Fruit fly (Drosophila melanogaster) whole organism: ENCODE measurements around the gene CG17721.
A peak's percentile ranks its signal among the peaks of the same experiment; 100 is the strongest.

ENCODE experiments used
- CG8478 ChIP-seq: fragments of >200 bp; optimal IDR thresholded peaks from 2 replicates; lab custom pipeline; 2018; ENCODE audit warnings: inconsistent platforms
- Dll ChIP-seq: fragments of >200 bp; optimal IDR thresholded peaks from 2 replicates; lab custom pipeline; 2017
- EcR ChIP-seq, 2 experiments: fragments of >200 bp; optimal IDR thresholded peaks; 2 replicates each; lab custom pipeline; 2017; ENCODE audit warnings: missing biosample characterization in 2 of 2, missing genetic modification characterization in 2 of 2, missing genetic modification reagents in 2 of 2
- pan ChIP-seq: fragments of >200 bp; optimal IDR thresholded peaks from 2 replicates; lab custom pipeline; 2017
- psq ChIP-seq: fragments of >200 bp; optimal IDR thresholded peaks from 2 replicates; lab custom pipeline; 2017
- usp ChIP-seq: fragments of >200 bp; optimal IDR thresholded peaks from 2 replicates; lab custom pipeline; 2017; ENCODE audit warnings: missing biosample characterization, missing genetic modification characterization, mixed read lengths

Gene CG17721

dm6 chr3R:11234918-11235371 lies at the start of gene CG17721, which contains the start of gene Arfip:
Gene CG17721, plus strand, starts transcription at chr3R:11235140.
Gene Arfip, minus strand, starts transcription at chr3R:11235013.
- TF ChIP-seq pan (lab: Kevin White, UChicago) (no peak), usp (GFP tag; lab: Kevin White, UChicago) (no peak), Dll (lab: Kevin White, UChicago) (no peak), CG8478 (lab: Kevin White, UChicago) (no peak), EcR (GFP tag; optimal IDR thresholded peaks at IDR 0.05; lab: Kevin White, UChicago) (no peak), psq (lab: Kevin White, UChicago) (no peak)

- TF ChIP-seq pan (lab: Kevin White, UChicago) (no peak), EcR (GFP tag; optimal IDR thresholded peaks at IDR 0.05; lab: Kevin White, UChicago) (no peak), CG8478 (lab: Kevin White, UChicago) (no peak), psq (lab: Kevin White, UChicago) (no peak), usp (GFP tag; lab: Kevin White, UChicago) (no peak), Dll (lab: Kevin White, UChicago) (no peak)
Observed at dm6 chr3R:11195792-11196191, 39.1 kb upstream of the CG17721 start, which contains the start of gene CG18577. Gene CG18577, plus strand, starts transcription at chr3R:11196092.

dm6 chr3R:11196648-11197388 lies 38.1 kb upstream of the CG17721 start:
- no peak for TF ChIP-seq Dll (lab: Kevin White, UChicago)
- TF ChIP-seq CG8478 (lab: Kevin White, UChicago) = no peak
- no peak for TF ChIP-seq psq (lab: Kevin White, UChicago)
- TF ChIP-seq pan (lab: Kevin White, UChicago) = no peak
- TF ChIP-seq usp (GFP tag; lab: Kevin White, UChicago) = no peak
- no peak for TF ChIP-seq EcR (GFP tag; optimal IDR thresholded peaks at IDR 0.05; lab: Kevin White, UChicago)

- TF ChIP-seq psq (lab: Kevin White, UChicago) (no peak), usp (GFP tag; lab: Kevin White, UChicago) (no peak), EcR (GFP tag; optimal IDR thresholded peaks at IDR 0.05; lab: Kevin White, UChicago) (no peak), Dll (lab: Kevin White, UChicago) (no peak), CG8478 (lab: Kevin White, UChicago) (no peak), pan (lab: Kevin White, UChicago) (no peak)
Observed at dm6 chr3R:11197389-11197716, 37.6 kb upstream of the CG17721 start, which contains the start of gene cu. Gene cu, plus strand, starts transcription at chr3R:11197592.

- TF ChIP-seq EcR (GFP tag; optimal IDR thresholded peaks at IDR 0.05; lab: Kevin White, UChicago) (peak in 1 of 2 experiments; percentile 1), pan (lab: Kevin White, UChicago) (no peak)
Observed at dm6 chr3R:11198062-11198472, 36.9 kb upstream of the CG17721 start.

dm6 chr3R:11199227-11199835 lies 35.6 kb upstream of the CG17721 start:
- TF ChIP-seq usp (GFP tag; lab: Kevin White, UChicago) = no peak
- no peak for TF ChIP-seq EcR (GFP tag; optimal IDR thresholded peaks at IDR 0.05; lab: Kevin White, UChicago)
- TF ChIP-seq CG8478 (lab: Kevin White, UChicago) = no peak
- TF ChIP-seq pan (lab: Kevin White, UChicago) = no peak
- no peak for TF ChIP-seq Dll (lab: Kevin White, UChicago)
- no peak for TF ChIP-seq psq (lab: Kevin White, UChicago)

dm6 chr3R:11200042-11200884 lies 34.7 kb upstream of the CG17721 start:
- peak in 1 of 2 experiments; percentile 74 for TF ChIP-seq EcR (GFP tag; optimal IDR thresholded peaks at IDR 0.05; lab: Kevin White, UChicago)
- no peak for TF ChIP-seq Dll (lab: Kevin White, UChicago)
- TF ChIP-seq CG8478 (lab: Kevin White, UChicago) = no peak

- peak; percentile 88 for TF ChIP-seq pan (lab: Kevin White, UChicago)
- no peak for TF ChIP-seq CG8478 (lab: Kevin White, UChicago)
- no peak for TF ChIP-seq usp (GFP tag; lab: Kevin White, UChicago)
- TF ChIP-seq Dll (lab: Kevin White, UChicago) = no peak
- TF ChIP-seq EcR (GFP tag; optimal IDR thresholded peaks at IDR 0.05; lab: Kevin White, UChicago) = no peak
- TF ChIP-seq psq (lab: Kevin White, UChicago) = no peak
Observed at dm6 chr3R:11200885-11201421, 34.0 kb upstream of the CG17721 start.

dm6 chr3R:11208766-11209331 lies 26.1 kb upstream of the CG17721 start:
- TF ChIP-seq CG8478 (lab: Kevin White, UChicago) (no peak), usp (GFP tag; lab: Kevin White, UChicago) (no peak), pan (lab: Kevin White, UChicago) (no peak), psq (lab: Kevin White, UChicago) (no peak), Dll (lab: Kevin White, UChicago) (no peak), EcR (GFP tag; optimal IDR thresholded peaks at IDR 0.05; lab: Kevin White, UChicago) (no peak)

- TF ChIP-seq Dll (lab: Kevin White, UChicago) (no peak), psq (lab: Kevin White, UChicago) (no peak), usp (GFP tag; lab: Kevin White, UChicago) (no peak), CG8478 (lab: Kevin White, UChicago) (no peak), EcR (GFP tag; optimal IDR thresholded peaks at IDR 0.05; lab: Kevin White, UChicago) (no peak), pan (lab: Kevin White, UChicago) (no peak)
Observed at dm6 chr3R:11209801-11210402, 25.0 kb upstream of the CG17721 start, which contains the start of the genes SdhC and Tctp. Gene SdhC, minus strand, starts transcription at chr3R:11209849. Gene Tctp, plus strand, starts transcription at chr3R:11210247.
